Worm (Caenorhabditis elegans) whole organism, mixed stage, embryonic: ENCODE data around the gene F45D3.4.

Experiments
- M03D4.4 ChIP-seq: sonication (generic microtip); optimal IDR thresholded peaks from 2 replicates; lab custom pipeline; 2017; ENCODE audit warnings: mild to moderate bottlenecking, missing genetic modification characterization, missing compliant biosample characterization
- bed-3 ChIP-seq: fragments of 200-800 bp; sonication (Bioruptor generic); optimal IDR thresholded peaks from 3 replicates; lab custom pipeline; 2018; ENCODE audit warnings: mild to moderate bottlenecking, missing genetic modification characterization, moderate library complexity, missing compliant biosample characterization
- blmp-1 ChIP-seq: fragments of 150-350 bp; optimal IDR thresholded peaks from 2 replicates; lab custom pipeline; 2014; ENCODE audit warnings: missing biosample characterization, missing genetic modification characterization
- ceh-39 ChIP-seq: fragments of 150-350 bp; optimal IDR thresholded peaks from 2 replicates; lab custom pipeline; 2014; ENCODE audit warnings: missing biosample characterization, missing genetic modification characterization
- ceh-43 ChIP-seq: fragments of 200-800 bp; sonication (Bioruptor generic); optimal IDR thresholded peaks from 2 replicates; lab custom pipeline; 2018; ENCODE audit warnings: mild to moderate bottlenecking, missing genetic modification characterization, moderate library complexity, missing compliant biosample characterization
- ceh-83 ChIP-seq: fragments of 200-800 bp; sonication (Bioruptor generic); optimal IDR thresholded peaks from 2 replicates; lab custom pipeline; 2018; ENCODE audit warnings: mild to moderate bottlenecking, missing genetic modification characterization, missing compliant biosample characterization
- ces-1 ChIP-seq: fragments of 150-350 bp; optimal IDR thresholded peaks from 2 replicates; lab custom pipeline; 2014; ENCODE audit warnings: missing biosample characterization, missing genetic modification reagents, missing genetic modification characterization
- cnd-1 ChIP-seq: fragments of 200-800 bp; sonication (Bioruptor generic); optimal IDR thresholded peaks from 2 replicates; lab custom pipeline; 2018; ENCODE audit warnings: mild to moderate bottlenecking, missing genetic modification characterization, missing compliant biosample characterization
- drap-1 ChIP-seq: fragments of 200-800 bp; sonication (Bioruptor generic); optimal IDR thresholded peaks from 3 replicates; lab custom pipeline; 2018; ENCODE audit warnings: mild to moderate bottlenecking, missing genetic modification characterization, missing compliant biosample characterization
- elt-1 ChIP-seq: sonication (generic microtip); optimal IDR thresholded peaks from 2 replicates; lab custom pipeline; 2017; ENCODE audit warnings: missing genetic modification characterization, mild to moderate bottlenecking, missing compliant biosample characterization, antibody characterized with exemption, moderate library complexity, borderline replicate concordance; ENCODE audit not compliant: insufficient read depth
- elt-3 ChIP-seq: fragments of 150-350 bp; optimal IDR thresholded peaks from 2 replicates; lab custom pipeline; 2014; ENCODE audit warnings: missing biosample characterization, missing genetic modification characterization
- flh-1 ChIP-seq: fragments of 200-800 bp; sonication (Bioruptor generic); optimal IDR thresholded peaks from 2 replicates; lab custom pipeline; 2018; ENCODE audit warnings: mild to moderate bottlenecking, missing genetic modification characterization, moderate library complexity, missing compliant biosample characterization
- ham-2 ChIP-seq: fragments of 200-800 bp; sonication (Bioruptor generic); optimal IDR thresholded peaks from 2 replicates; lab custom pipeline; 2018; ENCODE audit warnings: mild to moderate bottlenecking, missing genetic modification characterization, missing compliant biosample characterization
- hlh-1 ChIP-seq: fragments of 150-350 bp; optimal IDR thresholded peaks from 2 replicates; lab custom pipeline; 2014; ENCODE audit warnings: missing biosample characterization, missing genetic modification reagents, missing genetic modification characterization
- lin-13 ChIP-seq: fragments of 150-350 bp; optimal IDR thresholded peaks from 2 replicates; lab custom pipeline; 2014; ENCODE audit warnings: missing biosample characterization, missing genetic modification characterization
- lin-32 ChIP-seq: fragments of 200-800 bp; sonication (Bioruptor generic); optimal IDR thresholded peaks from 2 replicates; lab custom pipeline; 2018; ENCODE audit warnings: mild to moderate bottlenecking, missing genetic modification characterization, missing compliant biosample characterization
- lsy-2 ChIP-seq: fragments of 150-350 bp; optimal IDR thresholded peaks from 2 replicates; lab custom pipeline; 2014; ENCODE audit warnings: missing biosample characterization, missing genetic modification characterization
- mab-5 ChIP-seq: fragments of 150-350 bp; optimal IDR thresholded peaks from 2 replicates; lab custom pipeline; 2014; ENCODE audit warnings: missing biosample characterization, missing genetic modification characterization
- mep-1 ChIP-seq: fragments of 150-350 bp; optimal IDR thresholded peaks from 2 replicates; lab custom pipeline; 2017; ENCODE audit warnings: missing biosample characterization, missing genetic modification reagents, missing genetic modification characterization, inconsistent platforms
- mls-2 ChIP-seq: sonication (generic microtip); optimal IDR thresholded peaks from 2 replicates; lab custom pipeline; 2016; ENCODE audit warnings: mild to moderate bottlenecking, missing genetic modification characterization, moderate library complexity, missing compliant biosample characterization
- nhr-237 ChIP-seq: fragments of 150-350 bp; optimal IDR thresholded peaks from 2 replicates; lab custom pipeline; 2014; ENCODE audit warnings: missing biosample characterization, missing genetic modification characterization
- nhr-28 ChIP-seq: fragments of 150-350 bp; optimal IDR thresholded peaks from 2 replicates; lab custom pipeline; 2014; ENCODE audit warnings: missing biosample characterization, missing genetic modification characterization
- nhr-76 ChIP-seq: sonication (generic microtip); optimal IDR thresholded peaks from 2 replicates; lab custom pipeline; 2017; ENCODE audit warnings: missing biosample characterization, missing genetic modification characterization
- pha-4 ChIP-seq: fragments of 150-350 bp; optimal IDR thresholded peaks from 2 replicates; lab custom pipeline; 2018; ENCODE audit warnings: missing biosample characterization, missing genetic modification reagents, missing genetic modification characterization
- sem-2 ChIP-seq: fragments of 200-800 bp; sonication (Bioruptor generic); optimal IDR thresholded peaks from 2 replicates; lab custom pipeline; 2018; ENCODE audit warnings: mild to moderate bottlenecking, missing genetic modification characterization, missing compliant biosample characterization
- snpc-4 ChIP-seq: fragments of 150-350 bp; optimal IDR thresholded peaks from 2 replicates; lab custom pipeline; 2014; ENCODE audit warnings: missing biosample characterization, missing genetic modification characterization
- sptf-1 ChIP-seq: sonication (generic microtip); optimal IDR thresholded peaks from 2 replicates; lab custom pipeline; 2017; ENCODE audit warnings: mild to moderate bottlenecking, missing genetic modification characterization, moderate library complexity, missing compliant biosample characterization
- tbx-8 ChIP-seq: fragments of 200-800 bp; sonication (Bioruptor generic); optimal IDR thresholded peaks from 2 replicates; lab custom pipeline; 2018; ENCODE audit warnings: mild to moderate bottlenecking, missing genetic modification characterization, moderate library complexity, missing compliant biosample characterization
- unc-39 ChIP-seq: fragments of 150-350 bp; optimal IDR thresholded peaks from 2 replicates; lab custom pipeline; 2014; ENCODE audit warnings: missing biosample characterization, missing genetic modification characterization
- unc-62 ChIP-seq: fragments of 150-350 bp; optimal IDR thresholded peaks from 2 replicates; lab custom pipeline; 2014; ENCODE audit warnings: missing biosample characterization, missing genetic modification reagents, missing genetic modification characterization
- ztf-11 ChIP-seq: fragments of 150-350 bp; optimal IDR thresholded peaks from 2 replicates; lab custom pipeline; 2014; ENCODE audit warnings: missing biosample characterization, missing genetic modification characterization

F45D3.4 gene

DNA sequence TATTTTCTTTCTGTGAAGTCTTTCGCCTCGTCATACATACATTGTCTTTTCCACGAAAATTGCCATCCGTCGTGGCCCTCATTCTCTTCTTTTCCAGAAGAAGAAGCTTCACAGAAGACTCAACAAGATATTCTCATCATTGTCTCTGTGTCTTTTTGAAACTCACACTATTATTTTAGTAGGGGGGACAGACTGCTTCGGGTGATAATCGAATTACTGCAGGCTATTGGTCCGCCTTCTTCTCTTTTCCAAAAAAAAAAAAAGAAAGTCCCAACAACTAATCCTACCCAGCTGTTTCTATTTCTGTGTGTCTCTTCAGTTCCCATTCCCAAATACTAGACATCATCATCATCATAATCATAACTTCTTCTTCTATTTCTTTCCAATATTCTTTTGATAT is 30.4 kb upstream of the F45D3.4 start:
- TF ChIP-seq blmp-1 (tag; lab: Kevin White, UChicago) (no peak), M03D4.4 (tag; lab: Kevin White, UChicago) (no peak), ceh-83 (GFP tag; lab: Kevin White, UChicago) (no peak), unc-39 (tag; lab: Kevin White, UChicago) (no peak), ces-1 (GFP tag; lab: Kevin White, UChicago) (peak; percentile 94)

DNA sequence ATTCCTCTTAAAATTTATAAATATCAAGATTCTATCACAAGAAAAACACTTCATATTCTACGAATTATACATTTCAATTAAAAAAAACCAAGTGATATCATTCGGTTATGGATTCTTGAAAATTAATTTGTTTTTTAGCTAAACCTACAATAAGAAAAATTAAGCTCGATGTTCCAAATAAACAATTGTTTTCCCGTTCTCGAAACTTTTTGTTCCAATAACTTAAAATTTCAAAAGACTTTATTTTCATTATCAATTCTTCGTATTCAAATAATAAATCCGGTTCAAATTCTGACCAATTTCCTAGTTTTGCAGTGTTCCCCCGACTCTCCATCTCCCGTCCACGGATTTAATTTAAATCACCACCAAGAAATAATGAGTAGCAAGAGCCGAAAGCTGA is 26.3 kb upstream of the F45D3.4 start, which contains the start of gene E02A10.3:
TSS of gene E02A10.3 (plus strand) at position 301 of the 400 bp plus-strand sequence.
- TF ChIP-seq snpc-4 (tag; lab: Kevin White, UChicago) (no peak), mab-5 (tag; lab: Kevin White, UChicago) (no peak), ham-2 (GFP tag; lab: Kevin White, UChicago) (no peak), bed-3 (GFP tag; lab: Kevin White, UChicago) (no peak), ces-1 (GFP tag; lab: Kevin White, UChicago) (no peak), unc-62 (GFP tag; lab: Kevin White, UChicago) (no peak), mls-2 (no peak), blmp-1 (tag; lab: Kevin White, UChicago) (no peak), sem-2 (GFP tag; lab: Kevin White, UChicago) (no peak), sptf-1 (tag; lab: Kevin White, UChicago) (no peak), tbx-8 (GFP tag; lab: Kevin White, UChicago) (no peak), cnd-1 (tag; lab: Kevin White, UChicago) (no peak), nhr-237 (tag; lab: Kevin White, UChicago) (no peak), nhr-76 (tag; lab: Kevin White, UChicago) (no peak), ceh-39 (tag; lab: Kevin White, UChicago) (no peak), mep-1 (tag; lab: Kevin White, UChicago) (no peak)

DNA sequence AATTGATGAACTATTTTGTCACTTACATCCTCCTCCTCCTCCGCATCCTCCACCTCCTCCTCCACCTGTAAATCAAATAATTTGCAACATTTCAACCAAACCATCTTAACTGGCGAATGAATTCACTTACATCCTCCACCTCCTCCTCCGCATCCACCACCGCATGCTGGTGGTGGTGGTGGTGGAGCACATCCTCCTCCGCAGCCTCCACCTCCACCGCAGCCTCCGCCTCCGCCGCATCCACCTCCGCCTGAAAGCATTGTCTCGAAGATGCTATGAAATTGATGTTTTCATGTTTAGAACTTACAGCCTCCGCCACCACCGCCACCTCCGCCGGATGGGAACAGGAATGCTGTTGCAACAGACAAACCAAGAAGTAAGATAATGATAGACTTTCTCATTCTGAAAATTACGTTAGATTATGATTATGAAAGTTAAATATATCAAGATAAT is 23.5 kb upstream of the F45D3.4 start, which contains the start of gene grl-23:
TSS of gene grl-23 (minus strand) at position 403 of the 453 bp plus-strand sequence.
- TF ChIP-seq hlh-1 (tag; lab: Kevin White, UChicago) (no peak), sem-2 (GFP tag; lab: Kevin White, UChicago) (no peak), ceh-43 (GFP tag; lab: Kevin White, UChicago) (no peak), lsy-2 (tag; lab: Kevin White, UChicago) (no peak), cnd-1 (tag; lab: Kevin White, UChicago) (no peak), mab-5 (tag; lab: Kevin White, UChicago) (no peak), tbx-8 (GFP tag; lab: Kevin White, UChicago) (no peak), ham-2 (GFP tag; lab: Kevin White, UChicago) (no peak), pha-4 (tag; lab: Kevin White, UChicago) (no peak)

DNA sequence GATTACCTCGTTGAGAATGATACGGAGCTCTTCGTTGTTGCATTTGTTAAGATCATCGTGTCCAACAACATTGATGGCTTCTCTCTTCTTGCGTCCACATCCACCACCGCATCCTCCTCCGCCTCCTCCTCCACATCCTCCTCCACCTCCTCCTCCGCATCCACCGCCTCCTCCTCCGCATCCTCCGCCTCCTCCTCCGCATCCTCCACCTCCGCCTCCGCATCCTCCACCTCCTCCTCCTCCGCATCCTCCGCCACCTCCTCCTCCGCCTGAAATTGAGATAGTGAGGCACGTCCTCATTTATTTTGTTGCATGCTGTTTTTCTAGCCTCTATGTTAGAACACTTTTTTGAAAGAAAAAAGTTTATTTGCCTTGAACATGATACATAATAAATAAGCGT is 22.9 kb upstream of the F45D3.4 start:
- TF ChIP-seq lin-13 (tag; lab: Kevin White, UChicago) (no peak), hlh-1 (tag; lab: Kevin White, UChicago) (no peak), drap-1 (GFP tag; lab: Kevin White, UChicago) (no peak), pha-4 (tag; lab: Kevin White, UChicago) (no peak), nhr-28 (no peak), bed-3 (GFP tag; lab: Kevin White, UChicago) (no peak), M03D4.4 (tag; lab: Kevin White, UChicago) (no peak), elt-3 (tag; lab: Kevin White, UChicago) (no peak), elt-1 (tag; lab: Kevin White, UChicago) (no peak), mep-1 (tag; lab: Kevin White, UChicago) (no peak), ceh-39 (tag; lab: Kevin White, UChicago) (no peak), lsy-2 (tag; lab: Kevin White, UChicago) (no peak)

DNA sequence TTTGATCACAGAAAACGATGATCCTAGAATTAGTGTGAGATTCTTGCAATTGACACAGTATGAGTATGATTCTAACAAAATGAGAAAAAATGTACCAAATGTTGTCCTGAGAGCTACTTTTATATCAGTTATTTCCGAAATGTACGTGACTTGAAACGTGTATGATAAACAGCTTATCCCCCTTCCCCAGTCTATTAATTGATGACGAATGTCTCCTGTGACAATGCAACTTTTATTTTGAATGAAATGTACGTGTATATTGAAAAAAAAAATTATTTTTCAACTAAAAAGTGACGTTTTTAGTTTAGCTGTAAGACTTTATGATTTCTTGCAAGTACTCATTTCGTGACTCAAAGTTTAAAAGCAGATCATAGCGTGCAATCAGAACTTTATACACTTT is 17.3 kb upstream of the F45D3.4 start:
- TF ChIP-seq nhr-28 (no peak), flh-1 (GFP tag; lab: Kevin White, UChicago) (no peak), hlh-1 (tag; lab: Kevin White, UChicago) (no peak), elt-3 (tag; lab: Kevin White, UChicago) (no peak), pha-4 (tag; lab: Kevin White, UChicago) (no peak), blmp-1 (tag; lab: Kevin White, UChicago) (no peak), drap-1 (GFP tag; lab: Kevin White, UChicago) (no peak), ztf-11 (tag; lab: Kevin White, UChicago) (no peak), lin-32 (no peak)
